Worm (Caenorhabditis elegans) whole organism, L4 larva: Measurements from ENCODE around the gene tomm-70.

ENCODE experiments used
- ceh-82 ChIP-seq: sonication (generic microtip); optimal IDR thresholded peaks from 2 replicates; lab custom pipeline; 2017; ENCODE audit warnings: missing biosample characterization, missing genetic modification characterization
- unc-62 ChIP-seq, 3 experiments: fragments of 150-350 bp in 1 of 3; sonication (generic microtip); optimal IDR thresholded peaks in 2 of 3; peaks in 1 of 3; 1 replicate in 1 of 3; 2 replicates in 2 of 3; lab custom pipeline; 2014 to 2017; ENCODE audit warnings: missing biosample characterization in 3 of 3, missing genetic modification characterization in 3 of 3, missing genetic modification reagents in 3 of 3, missing genotype in 1 of 3

ce11 chrIII:8801864-8802818 lies 47.6 kb upstream of the tomm-70 start:
- TF ChIP-seq unc-62 (GFP tag; optimal IDR thresholded peaks at IDR 0.05 in 1 of 2; lab: Kevin White, UChicago), result peak; percentile 43 to 100
- TF ChIP-seq unc-62 (tag; optimal IDR thresholded peaks at IDR 0.05; lab: Kevin White, UChicago), result peak; percentile 60
- TF ChIP-seq ceh-82 (tag; lab: Kevin White, UChicago), result no peak
